Fruit fly (Drosophila melanogaster): ENCODE results near the gene CG4022.

The CG4022 gene

DNA sequence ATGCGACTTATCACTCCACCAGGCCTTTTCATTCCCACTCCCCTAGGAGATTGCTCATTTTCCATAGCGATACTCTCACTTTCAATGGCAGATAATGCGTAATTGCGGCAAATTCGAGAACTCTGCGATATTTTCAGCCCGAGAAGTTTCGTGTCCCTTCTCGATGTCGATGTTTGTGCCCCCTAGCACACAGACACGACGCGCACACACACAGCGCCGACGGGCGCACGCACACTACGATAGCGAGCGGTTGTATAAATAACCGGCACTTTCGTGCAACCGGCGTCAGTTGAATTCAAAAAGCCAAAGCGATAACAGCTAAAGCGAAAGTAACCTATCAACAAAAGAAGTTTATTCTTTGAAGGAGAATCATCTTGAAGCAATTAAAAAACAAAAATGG, 29.0 kb downstream of the CG4022 start, which contains the start of gene Hsp23 (continued):
- TF ChIP-seq Aef1 (GFP tag; IDR thresholded peaks at IDR 0.05) (no peak), insv (GFP tag; optimal IDR thresholded peaks at IDR 0.05) (peak in 1 of 2 experiments; percentile 40), Bteb2 (GFP tag; optimal IDR thresholded peaks at IDR 0.05) (no peak), zen2 (GFP tag; IDR thresholded peaks at IDR 0.05; ENCODE audit: partially characterized antibody) (no peak), Sin3A (optimal IDR thresholded peaks at IDR 0.05) (no peak), CG33557 (GFP tag; optimal IDR thresholded peaks at IDR 0.05) (peak; percentile 11), otp (GFP tag; IDR thresholded peaks at IDR 0.05) (no peak), aop (GFP tag; IDR thresholded peaks at IDR 0.05) (no peak), CG11695 (GFP tag; IDR thresholded peaks at IDR 0.05) (no peak), Oli (tag; optimal IDR thresholded peaks at IDR 0.05) (no peak), CG1792 (GFP tag; optimal IDR thresholded peaks at IDR 0.05) (no peak), Fer1 (GFP tag; optimal IDR thresholded peaks at IDR 0.05) (no peak), fd102C (GFP tag; optimal IDR thresholded peaks at IDR 0.05) (no peak), hbn (GFP tag; IDR thresholded peaks at IDR 0.05; ENCODE audit: partially characterized antibody) (no peak), CG17186 (GFP tag; optimal IDR thresholded peaks at IDR 0.05) (no peak), B-H2 (GFP tag; optimal IDR thresholded peaks at IDR 0.05) (no peak), Drgx (GFP tag; IDR thresholded peaks at IDR 0.05) (peak; percentile 6; the same call in 1 of the 2 replicates), nerfin-1 (tag; optimal IDR thresholded peaks at IDR 0.05) (peak; percentile 37), CG34224 (GFP tag; IDR thresholded peaks at IDR 0.05; ENCODE audit: partially characterized antibody) (peak; percentile 30; the same call in 1 of the 3 replicates), CG3281 (GFP tag; optimal IDR thresholded peaks at IDR 0.05) (no peak), CG8359 (GFP tag; optimal IDR thresholded peaks at IDR 0.05; ENCODE audit: borderline replicate concordance) (no peak), Gug (GFP tag; IDR thresholded peaks at IDR 0.05) (no peak), cg (GFP tag; optimal IDR thresholded peaks at IDR 0.05) (peak; percentile 84), CG15269 (tag; optimal IDR thresholded peaks at IDR 0.05) (no peak), CG15601 (tag; optimal IDR thresholded peaks at IDR 0.05) (peak; percentile 41), Stat92E (GFP tag; optimal IDR thresholded peaks at IDR 0.05) (no peak), fd64A (GFP tag; optimal IDR thresholded peaks at IDR 0.05) (no peak), gsb-n (tag; optimal IDR thresholded peaks at IDR 0.05) (no peak), tgo (GFP tag; IDR thresholded peaks at IDR 0.05) (no peak), MBD-R2 (GFP tag; IDR thresholded peaks at IDR 0.05) (0 out of 2 replicates have a peak, but pooled peaks have one; percentile 9), Nf-YA (GFP tag; IDR thresholded peaks at IDR 0.05) (no peak), CG12769 (tag; optimal IDR thresholded peaks at IDR 0.05) (no peak), lbe (GFP tag; optimal IDR thresholded peaks at IDR 0.05) (peak; percentile 65), CG4707 (GFP tag; optimal IDR thresholded peaks at IDR 0.05) (no peak), CG3838 (GFP tag; optimal IDR thresholded peaks at IDR 0.05) (no peak), Sry-δ (GFP tag; optimal IDR thresholded peaks at IDR 0.05) (no peak), dan (GFP tag; IDR thresholded peaks at IDR 0.05) (no peak), Adf1 (GFP tag; IDR thresholded peaks at IDR 0.05) (no peak), zfh1 (GFP tag; IDR thresholded peaks at IDR 0.05) (no peak), corto (GFP tag; optimal IDR thresholded peaks at IDR 0.05) (peak; percentile 24), bowl (GFP tag; IDR thresholded peaks at IDR 0.05) (no peak), Hey (tag; optimal IDR thresholded peaks at IDR 0.05) (no peak), inv (GFP tag; IDR thresholded peaks at IDR 0.05; ENCODE audit: partially characterized antibody) (no peak), wdn (GFP tag; IDR thresholded peaks at IDR 0.05) (no peak), nom (GFP tag; optimal IDR thresholded peaks at IDR 0.05) (peak; percentile 42), fd96Cb (tag; optimal IDR thresholded peaks at IDR 0.05) (no peak), CG2889 (GFP tag; IDR thresholded peaks at IDR 0.05) (no peak), seq (GFP tag; IDR thresholded peaks at IDR 0.05) (no peak), CG10321 (GFP tag; IDR thresholded peaks at IDR 0.05) (no peak), CG30431 (GFP tag; optimal IDR thresholded peaks at IDR 0.05) (no peak), bbx (GFP tag; IDR thresholded peaks at IDR 0.05; ENCODE audit: partially characterized antibody) (peak; percentile 37; the same call in 1 of the 2 replicates)

Measured in whole organism, embryonic.